Fruit fly (Drosophila melanogaster): Measurements from ENCODE around the gene Hydr2.

The Hydr2 gene

DNA sequence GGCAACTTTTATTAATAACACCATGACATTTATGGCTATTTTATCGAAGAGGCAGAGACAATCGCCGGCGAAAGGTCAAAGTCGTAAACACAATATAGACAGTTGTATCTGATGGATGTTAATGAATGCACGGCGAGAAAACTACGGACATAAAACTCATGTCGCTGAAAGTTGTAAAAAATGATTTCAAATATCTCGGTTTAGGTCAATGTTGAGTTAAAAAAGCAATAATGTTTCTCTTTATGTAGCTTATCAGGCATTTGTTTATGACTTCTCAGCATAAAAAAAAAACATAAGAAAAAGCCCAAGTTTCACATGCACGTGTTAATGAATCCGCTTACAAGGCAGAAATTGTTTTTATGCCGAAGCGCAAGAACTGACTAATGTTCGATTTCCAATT, 42.1 kb upstream of the Hydr2 start:
- TF ChIP-seq rgr (GFP tag; optimal IDR thresholded peaks at IDR 0.05), result no peak
- TF ChIP-seq CrebA (GFP tag; optimal IDR thresholded peaks at IDR 0.05; ENCODE audit: borderline replicate concordance), result no peak
- TF ChIP-seq sv (GFP tag; optimal IDR thresholded peaks at IDR 0.05), result no peak
- no peak for TF ChIP-seq tai (GFP tag; optimal IDR thresholded peaks at IDR 0.05)
- TF ChIP-seq Sp1 (GFP tag; optimal IDR thresholded peaks at IDR 0.05), result no peak
- no peak for TF ChIP-seq GATAd (GFP tag; optimal IDR thresholded peaks at IDR 0.05)
- TF ChIP-seq brk (GFP tag; optimal IDR thresholded peaks at IDR 0.05), result no peak
- no peak for TF ChIP-seq Dfd (GFP tag; optimal IDR thresholded peaks at IDR 0.05)

DNA sequence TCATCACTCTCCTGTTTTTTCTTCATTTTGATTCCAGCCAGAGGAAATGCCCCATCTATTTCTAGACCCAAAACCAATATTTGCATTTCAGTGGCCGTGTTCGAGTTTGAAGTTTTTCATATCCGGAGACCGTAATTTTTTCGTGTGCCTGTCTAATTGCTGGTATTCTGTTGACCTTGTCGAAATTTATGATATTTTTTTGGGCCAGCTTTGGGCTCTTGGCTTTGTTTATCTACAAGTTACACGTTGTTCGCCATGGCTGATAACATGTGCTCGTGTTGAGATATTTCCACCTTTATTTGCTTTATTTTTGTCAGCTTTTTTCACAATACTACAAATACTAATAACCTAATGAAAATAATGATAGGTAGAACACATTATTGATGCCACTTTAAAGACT, 41.7 kb upstream of the Hydr2 start:
- TF ChIP-seq Rel (GFP tag; optimal IDR thresholded peaks at IDR 0.05) (no peak), Rel (tag; optimal IDR thresholded peaks at IDR 0.05) (no peak), sage (GFP tag; optimal IDR thresholded peaks at IDR 0.05) (no peak), ey (GFP tag; optimal IDR thresholded peaks at IDR 0.05) (no peak), Hr83 (GFP tag; optimal IDR thresholded peaks at IDR 0.05; ENCODE audit: poor library complexity, severe bottlenecking) (no peak)

DNA sequence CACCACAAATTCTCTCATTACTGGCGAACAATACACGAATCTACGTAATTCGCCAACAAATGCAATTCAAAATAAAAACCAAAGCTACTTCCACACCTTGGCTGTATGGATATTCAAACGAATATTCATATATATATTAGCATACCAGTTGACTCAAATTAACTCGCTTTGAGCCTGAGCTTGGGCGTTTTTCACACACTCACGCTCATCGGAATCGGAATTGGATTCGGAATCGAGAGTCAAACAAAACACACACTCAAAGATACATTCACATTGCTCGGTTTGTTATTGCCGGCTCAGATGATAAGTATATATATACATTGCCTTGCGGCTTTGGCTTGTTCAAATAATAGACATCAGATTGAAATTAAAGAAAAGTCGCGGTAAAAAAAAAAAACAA, 41.2 kb upstream of the Hydr2 start:
- no peak for TF ChIP-seq dl (GFP tag; optimal IDR thresholded peaks at IDR 0.05; ENCODE audit: insufficient read depth in 1 of 2, partially characterized antibody in 2 of 2)
- no peak for TF ChIP-seq Mio (GFP tag; optimal IDR thresholded peaks at IDR 0.05)
- TF ChIP-seq Sp1 (GFP tag; optimal IDR thresholded peaks at IDR 0.05), result no peak

DNA sequence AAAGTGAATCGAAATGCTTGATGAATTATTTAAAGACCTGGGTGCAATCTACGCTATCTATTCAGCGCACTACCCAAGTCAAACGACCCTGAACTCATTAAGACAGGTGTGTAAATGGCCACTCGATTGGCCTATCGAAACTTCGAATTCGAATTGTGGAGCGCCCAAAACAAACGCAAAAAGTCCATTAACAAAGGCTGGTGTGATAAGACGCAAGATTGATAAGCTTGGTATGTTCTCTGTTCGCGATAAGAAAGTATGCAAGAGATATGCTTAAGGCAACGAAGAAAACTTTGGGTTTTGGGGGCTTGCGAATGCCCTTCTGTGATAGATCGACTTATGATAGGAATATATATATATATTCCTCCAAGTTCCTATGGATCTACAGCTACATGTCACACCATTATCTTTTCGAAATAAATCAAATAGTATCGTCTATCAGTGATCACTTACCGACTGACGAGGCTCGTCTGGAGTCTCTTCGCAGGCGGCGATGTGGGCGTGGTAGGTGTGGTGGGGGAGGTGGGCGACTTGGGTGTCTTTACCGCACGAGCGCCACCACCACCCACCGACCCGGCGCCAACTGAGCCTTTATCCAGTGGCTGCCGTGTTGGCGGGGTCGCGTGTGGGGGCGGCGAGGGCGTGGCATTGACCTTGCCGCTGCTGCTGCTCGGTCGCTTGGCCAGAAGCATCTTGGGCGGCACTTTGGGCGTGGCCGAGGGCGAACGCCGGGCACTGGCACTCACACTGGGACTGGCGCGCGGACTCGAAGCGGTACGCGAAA, 39.7 kb upstream of the Hydr2 start:
- TF ChIP-seq Dfd (GFP tag; optimal IDR thresholded peaks at IDR 0.05), result peak; percentile 55
- TF ChIP-seq psq (GFP tag; optimal IDR thresholded peaks at IDR 0.05), result no peak

DNA sequence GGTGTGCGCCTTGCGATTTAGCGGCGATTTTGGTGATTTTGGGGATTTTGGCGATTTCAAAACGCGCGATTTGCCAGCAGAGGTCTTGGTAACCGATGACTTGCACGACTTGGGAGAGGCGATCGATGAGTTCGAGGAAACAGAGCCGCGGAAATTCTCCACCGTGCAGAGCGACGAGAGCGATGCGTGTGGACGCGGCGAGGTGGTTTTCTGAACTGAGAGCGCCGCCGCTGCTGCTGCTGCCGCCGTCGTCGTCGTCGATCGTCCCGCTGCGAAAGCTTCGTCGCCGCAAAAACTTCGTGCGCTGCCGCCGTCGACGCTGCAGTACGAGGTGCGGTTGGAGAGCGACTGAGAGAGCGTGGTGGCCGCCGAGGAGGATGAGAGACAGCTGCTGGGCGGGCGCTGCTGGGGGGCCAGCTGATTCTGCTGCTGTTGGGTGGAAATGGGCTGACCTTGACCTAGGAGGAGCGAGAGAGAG, 38.9 kb upstream of the Hydr2 start:
- TF ChIP-seq Vsx2 (GFP tag; optimal IDR thresholded peaks at IDR 0.05; ENCODE audit: partially characterized antibody), result no peak
- TF ChIP-seq woc (GFP tag; optimal IDR thresholded peaks at IDR 0.05), result no peak
- TF ChIP-seq ey (GFP tag; optimal IDR thresholded peaks at IDR 0.05), result no peak
- peak; percentile 26 for TF ChIP-seq rgr (GFP tag; optimal IDR thresholded peaks at IDR 0.05)
- TF ChIP-seq lola (GFP tag; optimal IDR thresholded peaks at IDR 0.05), result no peak
- peak; percentile 38 for TF ChIP-seq Dif (GFP tag; optimal IDR thresholded peaks at IDR 0.05; ENCODE audit: partially characterized antibody)
- TF ChIP-seq CG32264 (GFP tag; optimal IDR thresholded peaks at IDR 0.05), result no peak
- TF ChIP-seq brk (GFP tag; optimal IDR thresholded peaks at IDR 0.05), result no peak
- no peak for TF ChIP-seq Hr83 (GFP tag; optimal IDR thresholded peaks at IDR 0.05; ENCODE audit: poor library complexity, severe bottlenecking)
- no peak for TF ChIP-seq foxo (GFP tag; optimal IDR thresholded peaks at IDR 0.05)
- no peak for TF ChIP-seq psq (GFP tag; optimal IDR thresholded peaks at IDR 0.05)
- peak in 1 of 2 experiments; percentile 20 for TF ChIP-seq dl (GFP tag; optimal IDR thresholded peaks at IDR 0.05; ENCODE audit: insufficient read depth in 1 of 2, partially characterized antibody in 2 of 2)
- TF ChIP-seq Jra (GFP tag; optimal IDR thresholded peaks at IDR 0.05), result no peak
- no peak for TF ChIP-seq Abd-B (GFP tag; optimal IDR thresholded peaks at IDR 0.05)

DNA sequence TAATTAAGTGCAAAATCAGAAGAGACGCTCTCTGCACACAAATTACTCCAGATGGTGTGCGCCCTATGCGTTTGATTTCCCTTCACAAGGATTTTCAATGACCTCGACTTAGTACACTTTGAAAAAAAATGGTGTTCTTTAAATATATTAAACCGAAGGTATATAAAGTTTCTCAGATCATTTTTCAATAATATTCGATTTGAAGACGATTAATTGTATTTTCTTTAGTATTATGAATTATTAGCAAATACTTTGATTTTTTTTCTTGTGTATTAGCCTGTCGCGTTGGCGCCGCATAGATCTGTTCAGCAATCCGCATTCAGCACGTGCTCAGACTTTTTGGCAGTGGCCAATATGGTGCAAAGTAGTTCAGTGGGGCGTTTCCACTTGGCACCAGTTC, 35.6 kb upstream of the Hydr2 start:
- no peak for TF ChIP-seq dmrt93B (GFP tag; optimal IDR thresholded peaks at IDR 0.05)
- no peak for TF ChIP-seq ey (GFP tag; optimal IDR thresholded peaks at IDR 0.05)
- no peak for TF ChIP-seq Hr78 (GFP tag; optimal IDR thresholded peaks at IDR 0.05)
- TF ChIP-seq fru (GFP tag; optimal IDR thresholded peaks at IDR 0.05), result no peak
- TF ChIP-seq foxo (GFP tag; optimal IDR thresholded peaks at IDR 0.05), result no peak
- no peak for TF ChIP-seq N (GFP tag; optimal IDR thresholded peaks at IDR 0.05)
- TF ChIP-seq lola (GFP tag; optimal IDR thresholded peaks at IDR 0.05), result no peak
- no peak for TF ChIP-seq br (GFP tag; optimal IDR thresholded peaks at IDR 0.05)
- TF ChIP-seq usp (GFP tag; optimal IDR thresholded peaks at IDR 0.05), result no peak
- no peak for TF ChIP-seq CG32264 (GFP tag; optimal IDR thresholded peaks at IDR 0.05)
- no peak for TF ChIP-seq Mio (GFP tag; optimal IDR thresholded peaks at IDR 0.05)
